Fruit fly (Drosophila melanogaster): ENCODE data around the gene ninaB.

ninaB gene

dm6 chr3R:13735304-13735898 is 35.0 kb downstream of the ninaB start:
- TF ChIP-seq Clk (GFP tag; optimal IDR thresholded peaks at IDR 0.05) (no peak), CG1620 (GFP tag; optimal IDR thresholded peaks at IDR 0.05) (no peak), CG33017 (tag; optimal IDR thresholded peaks at IDR 0.05) (no peak), CG5204 (GFP tag; optimal IDR thresholded peaks at IDR 0.05) (no peak), ovo (GFP tag; optimal IDR thresholded peaks at IDR 0.05) (no peak)

DNA sequence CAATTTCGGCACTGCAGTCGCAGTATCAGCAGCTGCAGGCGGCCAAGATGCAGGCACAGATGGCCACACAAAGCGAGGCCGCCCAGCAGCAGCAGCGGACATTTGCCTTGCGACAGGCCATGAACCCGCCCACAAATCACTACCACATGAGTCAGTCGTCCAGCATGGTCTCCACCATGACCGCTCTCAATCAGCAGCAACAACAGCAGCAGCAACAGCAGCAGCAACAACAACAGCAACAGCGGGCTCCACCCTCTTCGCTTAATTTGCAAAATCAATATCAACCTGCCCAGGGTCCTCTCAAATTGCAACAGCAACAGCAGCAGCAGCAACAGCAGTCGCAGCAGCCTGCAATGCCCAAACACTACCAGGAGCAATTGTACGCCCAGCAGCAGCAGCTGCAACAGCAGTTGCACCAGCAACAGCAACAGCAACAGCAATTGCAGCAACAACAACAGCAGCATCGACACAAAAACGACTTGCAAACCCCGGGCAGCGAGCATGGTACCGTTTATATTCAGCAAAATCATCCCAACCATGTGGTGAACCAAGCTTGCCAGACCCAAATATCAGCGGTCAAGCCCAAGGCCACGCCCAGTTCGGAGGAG is 45.8 kb downstream of the ninaB start:
- TF ChIP-seq kay (GFP tag; ENCODE audit: borderline replicate concordance): no peak
